Fruit fly (Drosophila melanogaster): Measurements from ENCODE around the gene Met.
A peak's percentile ranks its signal among the peaks of the same experiment; 100 is the strongest.

Gene Met

dm6 chrX:11660476-11660875, 44.6 kb downstream of the Met start (continued):
- peak; percentile 6 for TF ChIP-seq grau (tag; optimal IDR thresholded peaks at IDR 0.05)
- peak; percentile 55 for TF ChIP-seq odd (GFP tag; optimal IDR thresholded peaks at IDR 0.05)
- TF ChIP-seq onecut (GFP tag; IDR thresholded peaks at IDR 0.05), result peak; percentile 36; the same call in 1 of the 2 replicates
- no peak for TF ChIP-seq Gug (GFP tag; IDR thresholded peaks at IDR 0.05)
- TF ChIP-seq vvl (GFP tag; IDR thresholded peaks at IDR 0.05), result peak; percentile 51; the same call in 1 of the 2 replicates
- no peak for TF ChIP-seq CG9215 (GFP tag; IDR thresholded peaks at IDR 0.05)
- peak; percentile 51 for TF ChIP-seq unpg (GFP tag; optimal IDR thresholded peaks at IDR 0.05)
- no peak for TF ChIP-seq ERR (GFP tag; optimal IDR thresholded peaks at IDR 0.05)
- TF ChIP-seq CG5180 (GFP tag; optimal IDR thresholded peaks at IDR 0.05), result peak; percentile 36
- peak; percentile 35 for TF ChIP-seq CG17568 (GFP tag; optimal IDR thresholded peaks at IDR 0.05)
- peak; percentile 9 for TF ChIP-seq CG7556 (GFP tag; optimal IDR thresholded peaks at IDR 0.05)
- TF ChIP-seq CG14710 (tag; optimal IDR thresholded peaks at IDR 0.05), result peak; percentile 23
- peak; percentile 55 for TF ChIP-seq PHDP (tag; optimal IDR thresholded peaks at IDR 0.05)
- TF ChIP-seq ase (GFP tag; IDR thresholded peaks at IDR 0.05), result 0 out of 3 replicates have a peak, but pooled peaks have one; percentile 21
- TF ChIP-seq dpn (GFP tag; optimal IDR thresholded peaks at IDR 0.05), result peak in 1 of 2 experiments; percentile 12
- TF ChIP-seq MESR4 (GFP tag; optimal IDR thresholded peaks at IDR 0.05), result no peak
- TF ChIP-seq CG12744 (GFP tag; optimal IDR thresholded peaks at IDR 0.05), result no peak
- TF ChIP-seq crol (GFP tag; IDR thresholded peaks at IDR 0.05), result no peak
- no peak for TF ChIP-seq CG3065 (GFP tag; optimal IDR thresholded peaks at IDR 0.05)
- TF ChIP-seq CG14441 (GFP tag; IDR thresholded peaks at IDR 0.05), result 0 out of 2 replicates have a peak, but pooled peaks have one; percentile 31
- TF ChIP-seq pho (GFP tag; optimal IDR thresholded peaks at IDR 0.05), result no peak
- no peak for TF ChIP-seq CG10462 (GFP tag; optimal IDR thresholded peaks at IDR 0.05)
- peak; percentile 9 for TF ChIP-seq Meics (GFP tag; optimal IDR thresholded peaks at IDR 0.05)
- peak; percentile 44; the same call in 1 of the 2 replicates for TF ChIP-seq CG31441 (GFP tag; IDR thresholded peaks at IDR 0.05)
- TF ChIP-seq CG11695 (GFP tag; IDR thresholded peaks at IDR 0.05), result no peak
- peak; percentile 18 for TF ChIP-seq CG7839 (tag; optimal IDR thresholded peaks at IDR 0.05)
- TF ChIP-seq CG4707 (GFP tag; optimal IDR thresholded peaks at IDR 0.05), result peak; percentile 52
- no peak for TF ChIP-seq CG30020 (tag; optimal IDR thresholded peaks at IDR 0.05)
- TF ChIP-seq CHES-1-like (GFP tag; optimal IDR thresholded peaks at IDR 0.05), result peak; percentile 28
- peak; percentile 69 for TF ChIP-seq CG17359 (tag; optimal IDR thresholded peaks at IDR 0.05)
- no peak; the same call in 2 of the 3 replicates for TF ChIP-seq B-H1 (GFP tag; IDR thresholded peaks at IDR 0.05)
- peak; percentile 18 for TF ChIP-seq CG11723 (GFP tag; optimal IDR thresholded peaks at IDR 0.05)
- TF ChIP-seq NC2β (GFP tag; optimal IDR thresholded peaks at IDR 0.05), result peak; percentile 9
- TF ChIP-seq mld (GFP tag; IDR thresholded peaks at IDR 0.05; ENCODE audit: partially characterized antibody), result no peak
- TF ChIP-seq sr (GFP tag; IDR thresholded peaks at IDR 0.05), result 0 out of 3 replicates have a peak, but pooled peaks have one; percentile 14
- TF ChIP-seq eyg (GFP tag; optimal IDR thresholded peaks at IDR 0.05), result peak; percentile 14
- TF ChIP-seq prd (optimal IDR thresholded peaks at IDR 0.05), result no peak
- TF ChIP-seq prd (GFP tag; IDR thresholded peaks at IDR 0.05), result no peak
- no peak for TF ChIP-seq CG10147 (GFP tag; optimal IDR thresholded peaks at IDR 0.05)
- TF ChIP-seq ci (GFP tag; IDR thresholded peaks at IDR 0.05), result peak; percentile 80
- no peak for TF ChIP-seq dan (GFP tag; IDR thresholded peaks at IDR 0.05)
- no peak for TF ChIP-seq CG6272 (GFP tag; IDR thresholded peaks at IDR 0.05)
- no peak for TF ChIP-seq CG15073 (GFP tag; optimal IDR thresholded peaks at IDR 0.05)
- peak; percentile 74 for TF ChIP-seq CG12071 (GFP tag; optimal IDR thresholded peaks at IDR 0.05)
- no peak for TF ChIP-seq gt (GFP tag; IDR thresholded peaks at IDR 0.05)
- peak; percentile 7 for TF ChIP-seq nerfin-1 (tag; optimal IDR thresholded peaks at IDR 0.05)
- no peak for TF ChIP-seq cwo (GFP tag; optimal IDR thresholded peaks at IDR 0.05)
- peak; percentile 12 for TF ChIP-seq CG13424 (tag; optimal IDR thresholded peaks at IDR 0.05)
- no peak for TF ChIP-seq Oaz (GFP tag; IDR thresholded peaks at IDR 0.05)
- peak; percentile 40 for TF ChIP-seq Vsx1 (GFP tag; optimal IDR thresholded peaks at IDR 0.05)
- TF ChIP-seq YL-1 (GFP tag; optimal IDR thresholded peaks at IDR 0.05), result no peak
